Worm (Caenorhabditis elegans): Measurements from ENCODE around the gene C40H1.3.

- no peak for TF ChIP-seq aly-1 (tag; optimal IDR thresholded peaks at IDR 0.05)
- TF ChIP-seq ama-1 (optimal IDR thresholded peaks at IDR 0.05), result no peak
- TF ChIP-seq B0310.2 (tag; optimal IDR thresholded peaks at IDR 0.05), result no peak
- no peak for TF ChIP-seq ets-7 (tag; optimal IDR thresholded peaks at IDR 0.05)
- no peak for TF ChIP-seq pes-1 (GFP tag; IDR thresholded peaks at IDR 0.05)
- no peak for TF ChIP-seq ceh-13 (GFP tag; optimal IDR thresholded peaks at IDR 0.05)
- TF ChIP-seq tbx-11 (GFP tag; IDR thresholded peaks at IDR 0.05), result no peak
- no peak for TF ChIP-seq hnd-1 (tag; optimal IDR thresholded peaks at IDR 0.05)
- no peak for TF ChIP-seq sea-1 (GFP tag; conservative IDR thresholded peaks at IDR 0.05)
- no peak for TF ChIP-seq F13C5.2 (tag; optimal IDR thresholded peaks at IDR 0.05)
- no peak for TF ChIP-seq tra-4 (tag; optimal IDR thresholded peaks at IDR 0.05)
These were observed 4.4 kb downstream of the C40H1.3 start, which contains the start of gene C40H1.7 for ce11 chrIII:9324724-9325123.

All from whole organism, early embryonic.